Worm (Caenorhabditis elegans): Measurements from ENCODE around the gene deg-3.
"Not testable (repeated sequence)": the region's sequence is repeated elsewhere in the genome, so short reads cannot be mapped to it uniquely, and the experiment has no call there.

Gene deg-3

DNA sequence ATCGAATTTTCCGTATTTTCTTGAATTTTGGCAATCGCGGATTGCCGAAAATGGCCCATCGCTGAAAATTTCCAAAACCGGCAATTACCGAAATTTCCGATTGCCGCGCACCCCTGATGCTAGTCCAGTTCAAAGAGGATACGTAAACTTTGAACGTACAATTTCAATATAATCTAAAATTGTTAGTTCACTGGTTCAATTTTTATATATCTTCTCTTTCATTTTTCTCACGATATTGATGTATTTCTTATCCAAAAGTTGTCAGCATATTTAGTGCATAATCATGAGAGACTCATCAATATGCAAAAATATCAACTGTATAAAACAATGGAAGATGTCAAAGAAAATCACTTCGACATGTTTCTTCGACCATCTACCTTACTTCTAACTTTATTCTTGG, 16.3 kb downstream of the deg-3 start, which contains the start of gene nas-17:
TSS of gene nas-17 (plus strand) at position 301 of the 400 bp plus-strand sequence.
- TF ChIP-seq ceh-36 (tag; optimal IDR thresholded peaks at IDR 0.05), result no peak
- no peak for TF ChIP-seq hnd-1 (tag; optimal IDR thresholded peaks at IDR 0.05)
- TF ChIP-seq B0310.2 (tag; optimal IDR thresholded peaks at IDR 0.05), result no peak
- TF ChIP-seq pes-1 (GFP tag; IDR thresholded peaks at IDR 0.05), result no peak
- TF ChIP-seq ets-7 (tag; optimal IDR thresholded peaks at IDR 0.05), result no peak
- no peak for TF ChIP-seq ama-1 (optimal IDR thresholded peaks at IDR 0.05)
- TF ChIP-seq hmg-4 (GFP tag; optimal IDR thresholded peaks at IDR 0.05), result no peak
- TF ChIP-seq tbx-11 (GFP tag; IDR thresholded peaks at IDR 0.05), result no peak
- TF ChIP-seq tra-4 (tag; optimal IDR thresholded peaks at IDR 0.05), result no peak
- no peak for TF ChIP-seq tbx-37 (GFP tag; conservative IDR thresholded peaks at IDR 0.05)
- TF ChIP-seq hmbx-1 (tag; optimal IDR thresholded peaks at IDR 0.05), result no peak
- no peak for TF ChIP-seq sea-1 (GFP tag; conservative IDR thresholded peaks at IDR 0.05)
- no peak for TF ChIP-seq flt-1 (GFP tag; IDR thresholded peaks at IDR 0.05)
- no peak for TF ChIP-seq aly-1 (tag; optimal IDR thresholded peaks at IDR 0.05)
- TF ChIP-seq ceh-13 (GFP tag; optimal IDR thresholded peaks at IDR 0.05), result no peak
- no peak for TF ChIP-seq F13C5.2 (tag; optimal IDR thresholded peaks at IDR 0.05)
- no peak for TF ChIP-seq scrt-1 (GFP tag; IDR thresholded peaks at IDR 0.05)

DNA sequence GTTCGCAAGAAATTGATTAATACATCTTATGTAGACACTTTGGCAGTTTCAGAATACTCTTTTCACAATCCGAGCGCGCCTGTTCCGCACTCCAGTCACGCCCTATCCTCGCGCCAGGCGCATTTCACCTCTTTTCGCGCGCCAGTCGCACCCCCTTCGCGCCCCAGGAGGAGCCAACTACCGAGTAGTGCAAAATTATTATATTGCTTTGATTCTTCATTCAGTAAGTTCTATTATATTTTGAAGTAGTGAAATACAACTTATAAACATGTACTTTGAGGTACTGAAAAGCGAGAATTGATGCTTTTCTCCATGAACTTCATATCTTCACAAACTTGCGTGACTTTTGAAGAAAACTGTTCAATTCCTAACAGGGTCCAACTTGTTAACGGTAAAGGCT, 18.8 kb downstream of the deg-3 start, which contains the start of gene nas-18:
TSS of gene nas-18 (plus strand) at position 301 of the 400 bp plus-strand sequence.
- not testable (repeated sequence) for TF ChIP-seq ceh-13 (GFP tag; optimal IDR thresholded peaks at IDR 0.05); ceh-36 (tag; optimal IDR thresholded peaks at IDR 0.05); tbx-11 (GFP tag; IDR thresholded peaks at IDR 0.05)

DNA sequence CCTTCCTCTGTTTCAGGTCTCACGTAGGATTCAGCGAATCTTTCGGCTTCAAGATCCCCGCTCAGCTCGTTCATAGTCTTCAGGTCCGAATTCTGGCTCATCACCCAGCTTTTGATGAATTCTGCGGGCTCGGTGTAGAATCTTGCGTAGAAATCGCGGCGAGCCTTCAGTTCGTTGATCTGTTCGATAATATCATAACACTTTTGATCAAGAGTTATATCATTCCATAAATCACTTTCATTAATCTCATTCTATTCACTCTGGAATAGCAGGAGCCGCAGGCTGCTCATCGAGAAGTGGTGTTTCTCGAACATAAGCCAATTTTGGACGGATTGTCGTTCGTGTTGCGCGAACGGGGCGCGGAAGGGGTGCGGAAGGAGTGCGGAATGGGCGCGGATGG, 19.9 kb downstream of the deg-3 start, which contains the start of gene K03B8.4:
TSS of gene K03B8.4 (minus strand) at position 101 of the 400 bp plus-strand sequence.
- not testable (repeated sequence) for TF ChIP-seq flt-1 (GFP tag; IDR thresholded peaks at IDR 0.05); scrt-1 (GFP tag; IDR thresholded peaks at IDR 0.05); B0310.2 (tag; optimal IDR thresholded peaks at IDR 0.05)

DNA sequence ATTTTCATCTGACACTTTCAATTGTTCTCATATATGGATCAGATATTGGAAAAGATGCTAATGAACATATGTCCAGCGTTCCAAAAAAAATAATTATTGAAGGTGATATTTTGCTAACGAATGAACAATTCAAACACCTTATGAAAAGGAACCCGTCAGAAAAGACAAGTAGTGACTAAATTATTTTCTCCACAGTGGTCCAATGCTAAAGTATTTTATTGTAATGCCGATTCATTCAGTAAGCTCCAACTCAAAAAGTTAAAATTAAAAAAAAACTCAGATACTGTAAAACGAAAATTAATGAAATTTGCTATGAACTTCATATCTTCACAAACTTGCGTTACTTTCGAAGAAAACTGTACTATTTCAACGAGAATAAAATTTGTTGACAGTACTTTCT, 22.9 kb downstream of the deg-3 start, which contains the start of gene nas-16:
TSS of gene nas-16 (plus strand) at position 301 of the 400 bp plus-strand sequence.
- TF ChIP-seq pes-1 (GFP tag; IDR thresholded peaks at IDR 0.05) (no peak), F13C5.2 (tag; optimal IDR thresholded peaks at IDR 0.05) (no peak), ceh-13 (GFP tag; optimal IDR thresholded peaks at IDR 0.05) (no peak), ets-7 (tag; optimal IDR thresholded peaks at IDR 0.05) (no peak)

DNA sequence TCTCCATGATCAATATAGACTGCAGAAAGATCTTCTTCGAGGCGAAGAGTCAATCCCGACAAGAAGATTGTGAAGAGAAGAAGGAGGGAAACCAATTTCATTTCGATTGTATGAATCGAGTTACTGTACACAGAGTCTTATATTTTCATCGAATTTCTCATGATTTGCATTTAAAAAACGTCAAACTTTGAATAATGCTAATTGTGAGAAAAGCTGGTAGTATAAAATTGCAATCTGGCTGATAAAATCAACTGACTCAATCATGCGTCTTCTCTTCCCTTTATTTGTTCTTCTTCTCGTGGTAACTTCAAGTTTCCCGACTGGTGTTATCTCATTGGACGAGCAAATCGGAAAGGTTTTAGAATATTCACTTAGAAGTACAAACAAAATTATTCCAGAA, 24.6 kb downstream of the deg-3 start, which contains the start of the genes K03B8.11 and K03B8.14:
TSS of gene K03B8.11 (minus strand) at position 101 of the 400 bp plus-strand sequence.
TSS of gene K03B8.14 (plus strand) at position 110 of the 400 bp plus-strand sequence.
- TF ChIP-seq pes-1 (GFP tag; IDR thresholded peaks at IDR 0.05) (no peak), ets-7 (tag; optimal IDR thresholded peaks at IDR 0.05) (no peak), ama-1 (optimal IDR thresholded peaks at IDR 0.05) (no peak), flt-1 (GFP tag; IDR thresholded peaks at IDR 0.05) (no peak), ceh-13 (GFP tag; optimal IDR thresholded peaks at IDR 0.05) (no peak), tra-4 (tag; optimal IDR thresholded peaks at IDR 0.05) (no peak), hmg-4 (GFP tag; optimal IDR thresholded peaks at IDR 0.05) (no peak), aly-1 (tag; optimal IDR thresholded peaks at IDR 0.05) (no peak), hnd-1 (tag; optimal IDR thresholded peaks at IDR 0.05) (no peak), B0310.2 (tag; optimal IDR thresholded peaks at IDR 0.05) (no peak), tbx-37 (GFP tag; conservative IDR thresholded peaks at IDR 0.05) (no peak), ceh-36 (tag; optimal IDR thresholded peaks at IDR 0.05) (no peak), F13C5.2 (tag; optimal IDR thresholded peaks at IDR 0.05) (no peak), hmbx-1 (tag; optimal IDR thresholded peaks at IDR 0.05) (no peak), tbx-11 (GFP tag; IDR thresholded peaks at IDR 0.05) (no peak), scrt-1 (GFP tag; IDR thresholded peaks at IDR 0.05) (no peak), sea-1 (GFP tag; conservative IDR thresholded peaks at IDR 0.05) (no peak)

DNA sequence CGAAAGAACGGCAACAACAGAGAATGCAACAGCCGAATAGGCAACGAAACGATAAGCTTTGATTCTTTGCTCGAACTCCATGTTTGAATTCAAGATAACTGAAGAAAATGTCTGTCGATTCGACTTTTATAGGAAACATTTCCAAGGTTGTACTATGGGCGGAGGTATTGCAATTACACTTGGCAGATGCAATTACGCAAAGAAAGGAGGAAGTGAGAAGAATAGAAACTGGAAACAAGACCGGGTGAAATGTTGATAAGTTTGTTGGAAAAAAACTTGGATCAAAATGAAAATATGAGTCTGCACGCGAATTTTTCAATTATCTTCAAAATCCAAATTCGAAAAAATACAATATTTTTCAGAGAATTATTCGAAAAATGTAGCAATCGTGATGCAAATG, 25.2 kb downstream of the deg-3 start, which contains the start of gene col-155:
TSS of gene col-155 (minus strand) at position 101 of the 400 bp plus-strand sequence.
- TF ChIP-seq hmbx-1 (tag; optimal IDR thresholded peaks at IDR 0.05) (no peak), flt-1 (GFP tag; IDR thresholded peaks at IDR 0.05) (no peak), tra-4 (tag; optimal IDR thresholded peaks at IDR 0.05) (no peak), tbx-11 (GFP tag; IDR thresholded peaks at IDR 0.05) (no peak), ceh-36 (tag; optimal IDR thresholded peaks at IDR 0.05) (no peak), ets-7 (tag; optimal IDR thresholded peaks at IDR 0.05) (no peak), tbx-37 (GFP tag; conservative IDR thresholded peaks at IDR 0.05) (no peak), F13C5.2 (tag; optimal IDR thresholded peaks at IDR 0.05) (no peak), scrt-1 (GFP tag; IDR thresholded peaks at IDR 0.05) (no peak), ama-1 (optimal IDR thresholded peaks at IDR 0.05) (no peak), B0310.2 (tag; optimal IDR thresholded peaks at IDR 0.05) (no peak), sea-1 (GFP tag; conservative IDR thresholded peaks at IDR 0.05) (no peak), hmg-4 (GFP tag; optimal IDR thresholded peaks at IDR 0.05) (no peak), aly-1 (tag; optimal IDR thresholded peaks at IDR 0.05) (no peak), hnd-1 (tag; optimal IDR thresholded peaks at IDR 0.05) (no peak), pes-1 (GFP tag; IDR thresholded peaks at IDR 0.05) (no peak), ceh-13 (GFP tag; optimal IDR thresholded peaks at IDR 0.05) (no peak)

DNA sequence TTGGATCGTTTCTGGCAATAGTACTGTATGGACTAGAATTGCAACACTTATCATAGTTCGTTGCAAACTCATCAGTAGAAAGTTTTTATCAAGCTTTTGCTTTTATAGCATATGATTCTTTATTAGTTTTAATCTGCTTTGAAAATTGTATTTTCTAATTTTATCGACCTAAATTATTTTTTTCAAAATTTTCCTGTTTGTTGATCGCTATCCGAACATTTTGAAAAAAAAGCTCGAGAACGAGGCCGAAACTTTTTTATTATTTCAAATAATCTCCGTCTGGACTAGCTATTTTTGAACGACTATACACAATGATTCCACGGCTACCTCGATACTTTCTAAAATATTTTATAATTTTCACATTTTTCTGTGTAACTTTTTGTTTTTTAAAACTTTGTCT, 28.5 kb downstream of the deg-3 start, which contains the start of gene F55C10.4:
TSS of gene F55C10.4 (plus strand) at position 301 of the 400 bp plus-strand sequence.
- TF ChIP-seq sea-1 (GFP tag; conservative IDR thresholded peaks at IDR 0.05) (no peak), tbx-37 (GFP tag; conservative IDR thresholded peaks at IDR 0.05) (no peak), tbx-11 (GFP tag; IDR thresholded peaks at IDR 0.05) (no peak), aly-1 (tag; optimal IDR thresholded peaks at IDR 0.05) (no peak), B0310.2 (tag; optimal IDR thresholded peaks at IDR 0.05) (no peak), F13C5.2 (tag; optimal IDR thresholded peaks at IDR 0.05) (no peak), scrt-1 (GFP tag; IDR thresholded peaks at IDR 0.05) (no peak), flt-1 (GFP tag; IDR thresholded peaks at IDR 0.05) (no peak), ets-7 (tag; optimal IDR thresholded peaks at IDR 0.05) (no peak)

DNA sequence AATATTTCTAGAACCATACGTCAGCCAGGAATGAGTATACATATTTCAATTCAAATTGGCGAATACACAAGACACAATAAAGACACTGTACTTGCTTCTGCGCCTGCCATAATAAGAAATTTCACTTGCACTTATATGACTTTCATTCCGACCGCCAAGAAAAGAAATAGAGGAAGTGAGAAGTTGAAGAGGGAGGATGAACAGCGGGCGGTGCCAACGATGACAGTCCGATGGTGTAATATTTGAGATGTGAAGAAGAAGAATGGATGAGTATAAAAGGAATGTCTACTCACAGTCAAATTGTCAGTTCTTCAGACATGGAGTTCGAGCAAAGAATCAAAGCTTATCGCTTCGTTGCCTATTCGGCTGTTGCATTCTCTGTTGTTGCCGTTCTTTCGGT, 29.9 kb downstream of the deg-3 start, which contains the start of gene col-154:
TSS of gene col-154 (plus strand) at position 301 of the 400 bp plus-strand sequence.
- TF ChIP-seq sea-1 (GFP tag; conservative IDR thresholded peaks at IDR 0.05) (no peak), ets-7 (tag; optimal IDR thresholded peaks at IDR 0.05) (no peak), tra-4 (tag; optimal IDR thresholded peaks at IDR 0.05) (no peak), F13C5.2 (tag; optimal IDR thresholded peaks at IDR 0.05) (no peak), ceh-36 (tag; optimal IDR thresholded peaks at IDR 0.05) (no peak), hnd-1 (tag; optimal IDR thresholded peaks at IDR 0.05) (no peak)

Data from whole organism, early embryonic.